Fruit fly (Drosophila melanogaster): ENCODE measurements around the gene wit.

- TF ChIP-seq woc (GFP tag; optimal IDR thresholded peaks at IDR 0.05) (no peak), Hnf4 (GFP tag; optimal IDR thresholded peaks at IDR 0.05) (no peak), rgr (GFP tag; optimal IDR thresholded peaks at IDR 0.05) (no peak), fru (GFP tag; optimal IDR thresholded peaks at IDR 0.05) (no peak), jim (GFP tag; optimal IDR thresholded peaks at IDR 0.05) (no peak), GATAd (GFP tag; optimal IDR thresholded peaks at IDR 0.05) (no peak), Jra (GFP tag; optimal IDR thresholded peaks at IDR 0.05) (no peak), Hr78 (GFP tag; optimal IDR thresholded peaks at IDR 0.05) (no peak), usp (GFP tag; optimal IDR thresholded peaks at IDR 0.05) (no peak), Myc (optimal IDR thresholded peaks at IDR 0.05) (no peak), psq (GFP tag; optimal IDR thresholded peaks at IDR 0.05) (no peak), Dif (GFP tag; optimal IDR thresholded peaks at IDR 0.05; ENCODE audit: partially characterized antibody) (no peak)
Observed at dm6 chr3L:4056812-4057211, 14.7 kb downstream of the wit start.

Data from whole organism, wandering third instar larva.